Worm (Caenorhabditis elegans): ENCODE measurements around the gene fbxb-34.

DNA sequence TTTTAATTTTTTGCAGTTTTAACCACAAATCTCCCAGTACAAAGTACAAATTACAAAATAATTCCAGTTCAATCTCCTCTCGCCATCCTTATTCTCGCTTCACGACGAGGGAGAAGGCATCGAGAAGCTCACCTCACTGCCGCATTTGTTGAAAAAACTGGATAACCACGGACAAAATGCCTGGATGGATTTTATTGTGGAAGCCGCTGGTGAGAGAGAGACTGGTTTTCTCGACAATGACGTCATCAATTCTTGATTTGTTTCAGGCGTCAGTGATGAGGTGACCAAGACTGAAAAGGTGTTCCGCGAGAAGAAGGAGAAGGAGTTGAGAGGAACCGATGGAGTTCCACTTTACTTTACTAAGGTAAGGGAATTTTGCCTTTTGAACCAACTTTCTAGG, 38.1 kb upstream of the fbxb-34 start:
- no peak for TF ChIP-seq ceh-48 (tag; optimal IDR thresholded peaks at IDR 0.05)
- no peak for TF ChIP-seq pha-4 (tag; optimal IDR thresholded peaks at IDR 0.05)
- no peak for TF ChIP-seq ama-1 (optimal IDR thresholded peaks at IDR 0.05)
- TF ChIP-seq rnt-1 (tag; optimal IDR thresholded peaks at IDR 0.05): no peak
- TF ChIP-seq ceh-30 (tag; optimal IDR thresholded peaks at IDR 0.05): no peak
- TF ChIP-seq nhr-11 (tag; optimal IDR thresholded peaks at IDR 0.05): no peak
